Fruit fly (Drosophila melanogaster): ENCODE data around the gene Ance.

Ance gene

dm6 chr2L:13884678-13885303, 20.7 kb upstream of the Ance start:
- TF ChIP-seq Sp1 (GFP tag; optimal IDR thresholded peaks at IDR 0.05): no peak
- peak; percentile 20 for TF ChIP-seq fru (GFP tag; optimal IDR thresholded peaks at IDR 0.05)
- TF ChIP-seq h (GFP tag; optimal IDR thresholded peaks at IDR 0.05): peak; percentile 4
- TF ChIP-seq CrebA (GFP tag; optimal IDR thresholded peaks at IDR 0.05; ENCODE audit: borderline replicate concordance): no peak
- TF ChIP-seq Myc (optimal IDR thresholded peaks at IDR 0.05): no peak
- TF ChIP-seq sage (GFP tag; optimal IDR thresholded peaks at IDR 0.05): no peak
- no peak for TF ChIP-seq Hr78 (GFP tag; optimal IDR thresholded peaks at IDR 0.05)
- no peak for TF ChIP-seq lola (GFP tag; optimal IDR thresholded peaks at IDR 0.05)
- no peak for TF ChIP-seq tai (GFP tag; optimal IDR thresholded peaks at IDR 0.05)
- TF ChIP-seq dsf (GFP tag; optimal IDR thresholded peaks at IDR 0.05; ENCODE audit: borderline replicate concordance): no peak
- TF ChIP-seq br (GFP tag; optimal IDR thresholded peaks at IDR 0.05): peak; percentile 4
- no peak for TF ChIP-seq usp (GFP tag; optimal IDR thresholded peaks at IDR 0.05)
- TF ChIP-seq Rel (GFP tag; optimal IDR thresholded peaks at IDR 0.05): no peak
- TF ChIP-seq Rel (tag; optimal IDR thresholded peaks at IDR 0.05): no peak
- TF ChIP-seq Hr83 (GFP tag; optimal IDR thresholded peaks at IDR 0.05; ENCODE audit: poor library complexity, severe bottlenecking): no peak
- peak; percentile 3 for TF ChIP-seq psq (GFP tag; optimal IDR thresholded peaks at IDR 0.05)
- peak in 1 of 2 experiments; percentile 40 for TF ChIP-seq foxo (GFP tag; optimal IDR thresholded peaks at IDR 0.05)
- TF ChIP-seq OdsH (GFP tag; optimal IDR thresholded peaks at IDR 0.05): no peak
- TF ChIP-seq sv (GFP tag; optimal IDR thresholded peaks at IDR 0.05): no peak
- TF ChIP-seq HLH106 (tag; optimal IDR thresholded peaks at IDR 0.05): no peak
- no peak for TF ChIP-seq Dfd (GFP tag; optimal IDR thresholded peaks at IDR 0.05)

- TF ChIP-seq br (GFP tag; optimal IDR thresholded peaks at IDR 0.05) (peak; percentile 16), fru (GFP tag; optimal IDR thresholded peaks at IDR 0.05) (peak; percentile 22), sv (GFP tag; optimal IDR thresholded peaks at IDR 0.05) (no peak), usp (GFP tag; optimal IDR thresholded peaks at IDR 0.05) (no peak), sage (GFP tag; optimal IDR thresholded peaks at IDR 0.05) (no peak), Dfd (GFP tag; optimal IDR thresholded peaks at IDR 0.05) (no peak), psq (GFP tag; optimal IDR thresholded peaks at IDR 0.05) (no peak), ey (GFP tag; optimal IDR thresholded peaks at IDR 0.05) (no peak), dmrt93B (GFP tag; optimal IDR thresholded peaks at IDR 0.05) (no peak), Sp1 (GFP tag; optimal IDR thresholded peaks at IDR 0.05) (peak; percentile 4), Vsx2 (GFP tag; optimal IDR thresholded peaks at IDR 0.05; ENCODE audit: partially characterized antibody) (no peak), CG32264 (GFP tag; optimal IDR thresholded peaks at IDR 0.05) (no peak), jim (GFP tag; optimal IDR thresholded peaks at IDR 0.05) (no peak), brk (GFP tag; optimal IDR thresholded peaks at IDR 0.05) (no peak), HLH106 (tag; optimal IDR thresholded peaks at IDR 0.05) (no peak), dl (GFP tag; optimal IDR thresholded peaks at IDR 0.05; ENCODE audit: insufficient read depth in 1 of 2, partially characterized antibody in 2 of 2) (no peak), Myc (optimal IDR thresholded peaks at IDR 0.05) (no peak), GATAd (GFP tag; optimal IDR thresholded peaks at IDR 0.05) (no peak), rgr (GFP tag; optimal IDR thresholded peaks at IDR 0.05) (no peak), CrebA (GFP tag; optimal IDR thresholded peaks at IDR 0.05; ENCODE audit: borderline replicate concordance) (no peak), dsf (GFP tag; optimal IDR thresholded peaks at IDR 0.05; ENCODE audit: borderline replicate concordance) (no peak), Dif (GFP tag; optimal IDR thresholded peaks at IDR 0.05; ENCODE audit: partially characterized antibody) (no peak), Rel (GFP tag; optimal IDR thresholded peaks at IDR 0.05) (no peak), Rel (tag; optimal IDR thresholded peaks at IDR 0.05) (peak; percentile 2), N (GFP tag; optimal IDR thresholded peaks at IDR 0.05) (no peak), Abd-B (GFP tag; optimal IDR thresholded peaks at IDR 0.05) (no peak)
These were observed 18.9 kb upstream of the Ance start for dm6 chr2L:13886326-13887073.

dm6 chr2L:13889934-13890333, 15.5 kb upstream of the Ance start:
- TF ChIP-seq Hr83 (GFP tag; optimal IDR thresholded peaks at IDR 0.05; ENCODE audit: poor library complexity, severe bottlenecking) (no peak), OdsH (GFP tag; optimal IDR thresholded peaks at IDR 0.05) (no peak), usp (GFP tag; optimal IDR thresholded peaks at IDR 0.05) (no peak), fru (GFP tag; optimal IDR thresholded peaks at IDR 0.05) (no peak), CG32264 (GFP tag; optimal IDR thresholded peaks at IDR 0.05) (no peak), Dif (GFP tag; optimal IDR thresholded peaks at IDR 0.05; ENCODE audit: partially characterized antibody) (no peak), Jra (GFP tag; optimal IDR thresholded peaks at IDR 0.05) (no peak), CrebA (GFP tag; optimal IDR thresholded peaks at IDR 0.05; ENCODE audit: borderline replicate concordance) (no peak), tai (GFP tag; optimal IDR thresholded peaks at IDR 0.05) (no peak), Hr78 (GFP tag; optimal IDR thresholded peaks at IDR 0.05) (no peak), lola (GFP tag; optimal IDR thresholded peaks at IDR 0.05) (no peak), psq (GFP tag; optimal IDR thresholded peaks at IDR 0.05) (no peak), br (GFP tag; optimal IDR thresholded peaks at IDR 0.05) (no peak), Dfd (GFP tag; optimal IDR thresholded peaks at IDR 0.05) (no peak), HLH106 (tag; optimal IDR thresholded peaks at IDR 0.05) (no peak), sv (GFP tag; optimal IDR thresholded peaks at IDR 0.05) (no peak), rgr (GFP tag; optimal IDR thresholded peaks at IDR 0.05) (no peak), Vsx2 (GFP tag; optimal IDR thresholded peaks at IDR 0.05; ENCODE audit: partially characterized antibody) (no peak)

All from whole organism, wandering third instar larva.